Fruit fly (Drosophila melanogaster): Measurements from ENCODE around the gene CG6178.

CG6178 gene

DNA sequence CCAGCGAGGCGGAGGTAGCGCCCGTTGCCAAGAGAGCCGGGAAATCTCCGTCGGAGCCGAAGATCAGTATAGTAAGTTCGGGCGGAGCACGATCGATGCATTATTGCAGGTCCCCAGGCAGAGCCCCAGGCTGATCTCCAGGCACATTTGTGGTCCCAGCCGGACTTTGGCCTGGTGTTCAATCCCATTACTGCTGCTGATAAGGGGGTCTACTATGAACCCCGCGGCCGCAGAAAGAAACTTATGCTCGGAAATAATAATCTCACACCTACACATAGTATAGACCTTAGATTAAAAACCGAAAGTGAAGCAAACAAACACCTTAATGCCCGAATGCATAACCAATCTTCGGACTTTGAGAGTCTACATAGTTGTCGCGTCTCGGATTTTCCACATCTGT lies 35.2 kb upstream of the CG6178 start:
- no peak for TF ChIP-seq psq (optimal IDR thresholded peaks at IDR 0.05)
- no peak for TF ChIP-seq Dll (optimal IDR thresholded peaks at IDR 0.05)

DNA sequence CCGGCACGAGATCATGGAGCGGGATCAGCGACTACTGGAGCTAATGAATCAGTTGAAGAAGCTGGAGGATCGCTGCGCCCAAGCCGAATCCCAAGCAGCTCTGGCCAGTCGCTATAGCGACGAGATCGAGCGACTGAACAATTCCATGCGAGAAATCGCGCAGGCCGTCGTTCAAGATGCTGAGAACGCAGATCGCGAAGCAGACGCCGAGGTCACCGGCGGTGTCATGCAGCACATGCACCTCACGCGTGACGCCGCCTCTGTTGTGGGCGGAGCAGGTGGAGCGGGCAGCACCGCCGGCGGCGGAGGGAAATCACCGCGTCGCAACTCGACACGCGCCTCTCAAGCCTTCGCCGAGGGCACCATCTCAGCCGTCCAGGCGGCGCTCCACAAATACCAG lies 30.5 kb upstream of the CG6178 start:
- no peak for TF ChIP-seq usp (GFP tag; optimal IDR thresholded peaks at IDR 0.05)
- no peak for TF ChIP-seq pan (optimal IDR thresholded peaks at IDR 0.05)
- no peak for TF ChIP-seq CG8478 (optimal IDR thresholded peaks at IDR 0.05)
- TF ChIP-seq psq (optimal IDR thresholded peaks at IDR 0.05), result no peak
- no peak for TF ChIP-seq Dll (optimal IDR thresholded peaks at IDR 0.05)
- no peak for TF ChIP-seq EcR (GFP tag; optimal IDR thresholded peaks at IDR 0.05)

DNA sequence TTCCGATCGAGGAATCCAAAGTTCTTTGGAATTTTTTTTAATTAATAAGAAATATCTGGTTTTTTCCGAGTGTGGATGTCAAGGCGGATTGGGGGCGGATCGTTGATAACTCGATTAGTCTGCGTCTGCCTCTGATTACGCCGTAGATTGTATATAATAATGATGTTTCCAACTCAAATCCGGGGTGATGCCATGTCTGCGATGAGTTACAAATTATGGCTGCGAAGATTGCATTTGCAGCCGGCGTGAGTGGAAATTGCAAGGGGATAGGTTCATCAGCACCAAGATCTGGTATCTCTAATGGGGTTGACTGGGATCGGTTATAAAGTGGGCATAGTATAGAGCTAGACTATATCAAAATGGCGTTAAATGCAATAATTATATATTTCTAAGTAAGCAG lies 29.8 kb upstream of the CG6178 start:
- TF ChIP-seq psq (optimal IDR thresholded peaks at IDR 0.05), result no peak
- no peak for TF ChIP-seq EcR (GFP tag; optimal IDR thresholded peaks at IDR 0.05)
- TF ChIP-seq CG8478 (optimal IDR thresholded peaks at IDR 0.05), result no peak
- TF ChIP-seq Dll (optimal IDR thresholded peaks at IDR 0.05), result no peak
- TF ChIP-seq pan (optimal IDR thresholded peaks at IDR 0.05), result no peak
- no peak for TF ChIP-seq usp (GFP tag; optimal IDR thresholded peaks at IDR 0.05)

DNA sequence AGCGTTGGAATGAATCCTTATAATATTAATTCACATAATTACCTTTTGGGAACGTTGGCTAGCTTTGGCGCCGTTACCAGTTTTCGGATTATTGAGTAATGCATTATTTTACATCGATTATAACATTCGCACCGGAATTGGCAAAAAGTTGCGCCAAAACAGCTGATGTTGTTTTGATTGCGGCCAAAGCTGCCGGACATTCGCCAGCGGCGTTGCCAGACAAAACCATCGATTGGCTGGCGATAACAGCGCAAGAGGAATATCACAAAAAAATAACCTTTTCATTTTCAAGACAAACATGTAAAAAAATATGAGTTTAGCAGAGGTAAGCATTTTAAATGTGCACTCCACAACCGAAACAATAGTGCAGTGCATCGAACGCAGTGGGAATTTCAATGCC lies 22.1 kb upstream of the CG6178 start, which contains the start of the genes GatB and Tsc1:
GatB (minus strand) TSS at position 176 of the 400 bp plus-strand sequence.
Tsc1 (plus strand) TSS at position 228 of the 400 bp plus-strand sequence.
- TF ChIP-seq pan (optimal IDR thresholded peaks at IDR 0.05) (no peak), Dll (optimal IDR thresholded peaks at IDR 0.05) (no peak), usp (GFP tag; optimal IDR thresholded peaks at IDR 0.05) (no peak), EcR (GFP tag; optimal IDR thresholded peaks at IDR 0.05) (no peak), CG8478 (optimal IDR thresholded peaks at IDR 0.05) (no peak), psq (optimal IDR thresholded peaks at IDR 0.05) (no peak)

DNA sequence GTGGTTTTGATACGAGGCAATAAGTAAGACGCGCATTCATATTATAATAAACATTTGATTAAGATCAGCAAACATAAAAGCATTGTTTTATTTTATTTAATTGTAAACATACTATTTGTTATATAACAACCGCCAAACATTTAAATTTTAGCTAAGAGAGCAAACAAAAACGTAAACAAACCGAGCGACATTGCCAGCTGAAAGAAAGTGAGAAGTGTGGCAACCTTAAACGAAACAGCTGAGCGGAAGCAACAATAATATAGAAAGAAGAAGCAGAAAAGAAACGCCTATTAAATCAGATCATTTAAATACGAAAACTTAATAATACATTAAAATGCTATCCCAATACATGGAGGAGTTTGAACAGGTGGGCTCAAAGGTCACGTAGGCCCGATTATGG lies 17.6 kb upstream of the CG6178 start, which contains the start of gene Sec10:
Sec10 (plus strand) TSS at position 252 of the 400 bp plus-strand sequence.
- TF ChIP-seq EcR (GFP tag; optimal IDR thresholded peaks at IDR 0.05) (no peak), usp (GFP tag; optimal IDR thresholded peaks at IDR 0.05) (no peak), psq (optimal IDR thresholded peaks at IDR 0.05) (no peak), Dll (optimal IDR thresholded peaks at IDR 0.05) (no peak), CG8478 (optimal IDR thresholded peaks at IDR 0.05) (no peak), pan (optimal IDR thresholded peaks at IDR 0.05) (no peak)

DNA sequence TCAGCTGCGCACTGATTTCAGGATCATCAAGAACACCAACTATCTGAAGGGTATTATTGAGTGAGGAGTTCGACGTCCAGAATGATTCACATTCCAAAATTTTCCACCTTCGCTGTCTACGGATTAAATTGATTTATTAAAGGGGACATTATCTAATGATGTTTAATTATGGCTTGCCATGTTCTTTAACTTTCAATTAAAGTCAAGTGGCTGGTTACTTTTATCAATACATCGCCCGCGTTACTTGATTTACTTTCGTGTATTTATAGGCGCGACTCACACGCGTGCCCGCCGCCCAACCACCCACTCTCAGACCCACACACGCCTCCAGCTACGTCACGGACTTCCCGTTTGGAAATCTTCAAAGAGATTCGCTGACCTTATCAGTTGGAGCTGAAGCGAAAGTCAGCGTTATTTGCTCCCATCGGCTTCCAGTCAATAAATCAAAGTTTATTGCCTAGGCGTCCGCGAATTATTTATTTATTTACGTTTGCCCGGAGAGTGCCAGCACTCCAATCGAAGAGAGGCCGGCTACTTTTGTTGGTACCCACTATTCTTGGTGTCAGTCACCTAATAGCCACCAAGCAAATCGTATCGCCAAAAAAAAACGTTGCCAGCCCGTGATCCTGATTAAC lies 14.7 kb upstream of the CG6178 start, which contains the start of gene Npc2f:
Npc2f (plus strand) TSS at position 585 of the 635 bp plus-strand sequence.
- TF ChIP-seq CG8478 (optimal IDR thresholded peaks at IDR 0.05) (no peak), EcR (GFP tag; optimal IDR thresholded peaks at IDR 0.05) (no peak), psq (optimal IDR thresholded peaks at IDR 0.05) (no peak), pan (optimal IDR thresholded peaks at IDR 0.05) (no peak), usp (GFP tag; optimal IDR thresholded peaks at IDR 0.05) (no peak), Dll (optimal IDR thresholded peaks at IDR 0.05) (no peak)

DNA sequence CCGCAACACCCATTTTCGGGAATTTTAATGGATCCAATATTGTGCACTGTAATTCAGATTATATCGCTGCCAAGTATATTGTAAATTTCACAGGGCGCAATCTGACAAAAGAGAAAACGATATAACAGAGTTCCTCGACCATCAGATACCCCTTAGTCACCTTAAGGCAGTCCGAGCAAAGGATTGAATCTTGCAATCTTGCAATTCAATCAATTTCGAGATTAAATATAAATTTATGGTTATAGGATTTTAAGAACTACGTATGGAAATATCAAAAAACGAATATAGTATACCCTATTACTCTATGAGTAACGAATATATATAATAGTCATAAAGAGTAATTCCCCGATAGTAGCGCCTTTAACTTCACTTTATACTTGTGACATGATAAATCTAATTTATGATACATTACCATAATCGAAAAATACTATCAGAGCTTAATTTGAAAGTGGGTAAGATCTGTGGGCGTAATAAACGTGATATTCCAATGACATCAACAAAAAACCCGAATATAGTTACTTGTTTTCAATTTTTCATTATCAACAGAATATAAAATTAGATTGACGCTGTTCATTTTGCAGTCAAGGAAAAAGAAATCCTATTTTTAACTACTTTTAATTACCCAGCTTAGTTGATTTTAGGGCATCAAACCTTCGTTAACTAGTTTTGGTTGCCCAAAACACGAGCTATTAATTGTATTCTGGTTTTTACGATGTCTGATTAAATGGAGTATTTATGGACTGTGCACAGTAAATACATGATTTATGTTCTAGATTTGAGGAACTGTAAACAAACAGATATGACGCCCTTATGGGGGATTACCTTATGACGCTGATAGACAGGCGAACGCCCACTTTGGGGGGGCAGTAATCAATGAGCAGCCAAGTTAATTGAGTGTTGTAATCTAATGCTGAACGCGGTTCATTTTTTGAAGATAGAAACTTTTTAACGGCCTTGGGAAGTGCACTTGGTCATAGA lies 13.4 kb upstream of the CG6178 start:
- TF ChIP-seq Dll (optimal IDR thresholded peaks at IDR 0.05), result no peak

DNA sequence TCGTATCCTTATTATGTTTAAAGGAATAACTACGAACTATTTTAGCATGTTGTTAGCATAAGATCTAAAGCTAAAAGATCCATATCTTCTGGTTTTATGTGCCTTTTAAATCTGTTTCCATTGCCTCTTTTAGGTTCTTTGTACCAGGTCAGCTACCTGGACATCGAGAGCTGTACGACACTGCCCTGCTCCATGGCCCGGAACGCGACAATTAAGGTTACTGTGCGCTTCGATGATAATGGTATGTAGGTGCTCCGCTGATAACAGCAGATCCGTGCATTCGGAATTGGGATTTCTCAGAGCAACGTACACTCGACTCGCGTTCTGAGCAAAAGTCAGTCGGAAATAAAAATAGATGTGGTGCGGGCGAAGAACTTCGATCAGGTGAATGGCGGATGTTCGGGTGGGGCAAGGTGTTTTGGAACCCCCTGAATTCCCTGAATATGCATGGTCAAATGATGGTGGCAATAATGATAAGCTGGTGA lies 12.5 kb upstream of the CG6178 start:
- TF ChIP-seq psq (optimal IDR thresholded peaks at IDR 0.05), result no peak
- no peak for TF ChIP-seq CG8478 (optimal IDR thresholded peaks at IDR 0.05)
- TF ChIP-seq EcR (GFP tag; optimal IDR thresholded peaks at IDR 0.05), result no peak
- TF ChIP-seq pan (optimal IDR thresholded peaks at IDR 0.05), result no peak
- no peak for TF ChIP-seq Dll (optimal IDR thresholded peaks at IDR 0.05)
- TF ChIP-seq usp (GFP tag; optimal IDR thresholded peaks at IDR 0.05), result no peak

DNA sequence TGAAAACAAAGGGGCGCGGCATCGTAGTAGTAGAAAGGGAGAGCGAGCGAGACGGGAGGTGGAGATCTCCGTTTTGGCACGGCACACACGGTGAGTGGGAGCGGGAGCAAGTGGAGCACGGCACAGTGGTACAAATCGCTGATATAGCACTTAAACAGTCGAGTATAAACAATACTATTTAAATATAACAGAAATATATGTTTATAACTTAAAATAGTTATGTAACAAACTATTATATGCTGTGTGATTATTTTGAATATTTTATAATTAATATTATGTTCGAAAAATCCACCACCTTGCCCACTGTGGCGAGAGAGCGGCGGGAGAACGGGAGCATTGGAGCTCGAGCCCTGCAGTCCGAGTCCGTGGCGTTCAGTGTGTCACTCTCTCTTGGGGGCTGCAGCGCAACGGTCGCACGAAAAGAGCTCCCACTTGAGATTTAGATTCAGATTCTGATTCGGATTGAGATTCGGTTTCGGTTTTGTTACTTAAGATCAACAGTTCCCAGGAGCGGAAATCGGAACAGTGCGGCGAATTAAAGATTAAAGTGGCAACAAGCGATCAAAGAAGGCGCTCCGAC lies 11.0 kb upstream of the CG6178 start, which contains the start of gene Kal1:
Kal1 (plus strand) TSS at position 383 of the 580 bp plus-strand sequence.
- TF ChIP-seq psq (optimal IDR thresholded peaks at IDR 0.05), result no peak
- TF ChIP-seq Dll (optimal IDR thresholded peaks at IDR 0.05), result peak; percentile 73

DNA sequence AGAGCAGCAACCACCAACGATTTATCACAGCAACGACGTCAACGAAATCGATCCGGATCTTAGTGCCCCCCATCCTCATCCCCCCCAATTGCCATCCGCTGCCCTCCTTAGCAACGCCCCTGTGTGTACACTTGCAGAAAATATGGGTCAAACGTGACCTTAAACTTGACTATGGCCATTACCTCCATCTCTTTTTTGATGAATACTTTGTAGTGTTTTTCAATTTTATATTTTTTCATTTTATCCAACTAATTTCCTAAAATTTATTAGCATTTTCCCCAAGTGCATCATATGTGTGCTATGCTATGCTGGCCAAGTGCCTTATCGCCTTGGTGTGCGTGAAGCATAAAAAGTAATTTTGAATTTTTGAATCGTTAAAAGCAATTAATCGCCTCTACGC lies 9.2 kb upstream of the CG6178 start:
- TF ChIP-seq EcR (GFP tag; optimal IDR thresholded peaks at IDR 0.05) (no peak), usp (GFP tag; optimal IDR thresholded peaks at IDR 0.05) (no peak), psq (optimal IDR thresholded peaks at IDR 0.05) (no peak), CG8478 (optimal IDR thresholded peaks at IDR 0.05) (no peak), Dll (optimal IDR thresholded peaks at IDR 0.05) (no peak), pan (optimal IDR thresholded peaks at IDR 0.05) (no peak)

DNA sequence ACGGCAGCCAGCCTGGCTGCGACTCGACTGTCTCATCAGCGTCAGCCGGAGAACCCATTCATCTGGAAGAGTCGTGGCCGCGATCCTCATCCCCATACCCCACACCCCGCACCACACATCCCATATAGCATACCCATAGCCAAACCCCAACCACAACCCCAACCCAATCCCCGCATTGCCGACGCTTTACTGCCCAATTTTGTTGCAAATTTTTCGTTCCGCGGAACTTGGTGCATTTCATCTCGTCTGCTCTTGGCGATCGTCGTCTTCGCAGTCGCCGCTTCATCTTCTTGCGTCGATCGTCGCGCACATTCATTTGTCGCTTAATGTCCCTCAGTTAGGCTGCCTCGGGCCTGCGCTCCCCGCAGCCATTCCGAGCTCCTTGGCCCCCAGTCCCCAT lies 8.8 kb upstream of the CG6178 start:
- TF ChIP-seq Dll (optimal IDR thresholded peaks at IDR 0.05), result peak; percentile 55
- no peak for TF ChIP-seq EcR (GFP tag; optimal IDR thresholded peaks at IDR 0.05)
- TF ChIP-seq pan (optimal IDR thresholded peaks at IDR 0.05), result no peak
- no peak for TF ChIP-seq psq (optimal IDR thresholded peaks at IDR 0.05)

DNA sequence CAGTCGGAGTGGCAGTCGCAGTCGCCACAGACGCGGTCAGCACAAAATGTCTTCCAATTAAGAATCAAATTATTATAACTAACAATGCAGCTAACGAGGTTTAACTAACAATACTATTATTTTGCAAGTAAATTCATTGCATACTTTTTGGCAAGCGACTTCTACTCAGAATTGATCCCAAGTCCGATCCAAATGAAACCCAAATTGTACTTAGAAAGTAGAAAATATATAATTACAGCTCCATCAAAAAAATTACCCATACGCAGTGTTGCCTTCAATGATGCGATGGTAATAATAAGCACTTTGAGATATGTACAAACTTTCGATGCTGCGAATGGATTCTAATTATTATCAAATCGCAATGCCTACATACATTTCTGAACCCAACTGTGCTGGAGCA lies 8.4 kb upstream of the CG6178 start:
- TF ChIP-seq EcR (GFP tag; optimal IDR thresholded peaks at IDR 0.05) (no peak), pan (optimal IDR thresholded peaks at IDR 0.05) (no peak), psq (optimal IDR thresholded peaks at IDR 0.05) (no peak), Dll (optimal IDR thresholded peaks at IDR 0.05) (no peak), CG8478 (optimal IDR thresholded peaks at IDR 0.05) (no peak), usp (GFP tag; optimal IDR thresholded peaks at IDR 0.05) (no peak)
